Fruit fly (Drosophila melanogaster): ENCODE results near the gene kar.

- no peak for TF ChIP-seq ttk (GFP tag; IDR thresholded peaks at IDR 0.05)
- TF ChIP-seq pfk (GFP tag; optimal IDR thresholded peaks at IDR 0.05), result no peak
- TF ChIP-seq CG11398 (GFP tag; optimal IDR thresholded peaks at IDR 0.05), result no peak
- TF ChIP-seq CG13775 (GFP tag; optimal IDR thresholded peaks at IDR 0.05), result no peak
- no peak for TF ChIP-seq CG31441 (GFP tag; IDR thresholded peaks at IDR 0.05)
- no peak for TF ChIP-seq p53 (GFP tag; optimal IDR thresholded peaks at IDR 0.05)
- no peak for TF ChIP-seq CG15269 (tag; optimal IDR thresholded peaks at IDR 0.05)
- TF ChIP-seq CG7357 (GFP tag; IDR thresholded peaks at IDR 0.05), result no peak
Measured at dm6 chr3R:12701257-12701656, 12.1 kb upstream of the kar start.
